Worm (Caenorhabditis elegans) whole organism, young adult: ENCODE data around the gene W08F4.1.

Source experiments
- B0035.1 ChIP-seq: sonication (generic microtip); optimal IDR thresholded peaks from 2 replicates; lab custom pipeline; 2016; ENCODE audit warnings: missing genetic modification characterization, mild to moderate bottlenecking, missing compliant biosample characterization, missing genotype, missing genetic modification reagents
- B0336.3 ChIP-seq: fragments of 200-800 bp; sonication (Bioruptor generic); IDR thresholded peaks from 2 replicates; pipeline ENCODE4 v1.3.6; 2022; ENCODE audit warnings: missing genetic modification characterization, missing compliant biosample characterization
- C06A6.2 ChIP-seq: fragments of 200-800 bp; sonication (Bioruptor generic); conservative IDR thresholded peaks from 2 replicates; pipeline ENCODE4 v1.3.6; 2022; ENCODE audit warnings: missing genetic modification characterization, missing compliant biosample characterization
- D2030.7 ChIP-seq: fragments of 200-800 bp; sonication (Bioruptor generic); IDR thresholded peaks from 2 replicates; pipeline ENCODE4 v1.3.6; 2022; ENCODE audit warnings: missing genetic modification reagents, missing genetic modification characterization, missing compliant biosample characterization
- F22D6.2 ChIP-seq: sonication (generic microtip); optimal IDR thresholded peaks from 2 replicates; lab custom pipeline; 2016; ENCODE audit warnings: mild to moderate bottlenecking, missing genetic modification characterization, missing compliant biosample characterization
- F23B12.7 ChIP-seq: sonication (generic microtip); optimal IDR thresholded peaks from 2 replicates; lab custom pipeline; 2017; ENCODE audit warnings: missing genetic modification characterization, mild to moderate bottlenecking, missing compliant biosample characterization, antibody characterized with exemption, moderate library complexity; ENCODE audit not compliant: insufficient read depth
- F52B5.7 ChIP-seq: sonication (generic microtip); optimal IDR thresholded peaks from 2 replicates; lab custom pipeline; 2016; ENCODE audit warnings: mild to moderate bottlenecking, missing genetic modification characterization, missing compliant biosample characterization
- F57A8.1 ChIP-seq: fragments of 200-800 bp; sonication (Bioruptor generic); optimal IDR thresholded peaks from 2 replicates; lab custom pipeline; 2018; ENCODE audit warnings: mild to moderate bottlenecking, missing genetic modification characterization, moderate library complexity, missing compliant biosample characterization
- K11D2.4 ChIP-seq: fragments of 200-800 bp; sonication (Bioruptor generic); IDR thresholded peaks from 2 replicates; pipeline ENCODE4 v1.3.6; 2022; ENCODE audit warnings: missing genetic modification reagents, missing genetic modification characterization, missing compliant biosample characterization
- K12H6.12 ChIP-seq: fragments of 200-800 bp; sonication (Bioruptor generic); optimal IDR thresholded peaks from 2 replicates; lab custom pipeline; 2018; ENCODE audit warnings: mild to moderate bottlenecking, missing genetic modification characterization, missing compliant biosample characterization
- T26A5.8 ChIP-seq: sonication (generic microtip); optimal IDR thresholded peaks from 2 replicates; lab custom pipeline; 2016; ENCODE audit warnings: missing genetic modification characterization, missing compliant biosample characterization
- Y53G8AR.9 ChIP-seq: fragments of 200-800 bp; sonication (Bioruptor generic); conservative IDR thresholded peaks from 2 replicates; pipeline ENCODE4 v1.3.6; 2022; ENCODE audit warnings: missing genetic modification reagents, missing genetic modification characterization, missing compliant biosample characterization
- athp-1 ChIP-seq: sonication (generic microtip); optimal IDR thresholded peaks from 2 replicates; lab custom pipeline; 2017; ENCODE audit warnings: mild to moderate bottlenecking, missing genetic modification characterization, missing compliant biosample characterization
- bed-1 ChIP-seq: fragments of 200-800 bp; sonication (Bioruptor generic); IDR thresholded peaks from 2 replicates; pipeline ENCODE4 v1.3.6; 2022; ENCODE audit warnings: missing genetic modification reagents, missing genetic modification characterization, missing compliant biosample characterization
- ccch-3 ChIP-seq: fragments of 200-800 bp; sonication (Bioruptor generic); optimal IDR thresholded peaks from 2 replicates; lab custom pipeline; 2018; ENCODE audit warnings: mild to moderate bottlenecking, missing genetic modification characterization, missing compliant biosample characterization
- cebp-2 ChIP-seq: fragments of 200-800 bp; sonication (Bioruptor generic); IDR thresholded peaks from 2 replicates; pipeline ENCODE4 v1.3.6; 2022; ENCODE audit warnings: missing genetic modification characterization, missing compliant biosample characterization
- ceh-27 ChIP-seq: fragments of 200-800 bp; sonication (Bioruptor generic); optimal IDR thresholded peaks from 2 replicates; lab custom pipeline; 2018; ENCODE audit warnings: mild to moderate bottlenecking, missing genetic modification characterization, moderate library complexity, missing compliant biosample characterization
- dpff-1 ChIP-seq: sonication (generic microtip); optimal IDR thresholded peaks from 2 replicates; lab custom pipeline; 2017; ENCODE audit warnings: mild to moderate bottlenecking, missing genetic modification characterization, missing compliant biosample characterization
- dpl-1 ChIP-seq: fragments of 150-350 bp; optimal IDR thresholded peaks from 2 replicates; lab custom pipeline; 2014; ENCODE audit warnings: missing biosample characterization, missing genetic modification reagents, missing genetic modification characterization
- efl-1 ChIP-seq: fragments of 150-350 bp; optimal IDR thresholded peaks from 2 replicates; lab custom pipeline; 2014; ENCODE audit warnings: missing biosample characterization, missing genetic modification reagents, missing genetic modification characterization
- egrh-3 ChIP-seq: fragments of 200-800 bp; sonication (Bioruptor generic); IDR thresholded peaks from 2 replicates; pipeline ENCODE4 v1.3.6; 2022; ENCODE audit warnings: missing genetic modification reagents, missing genetic modification characterization, missing compliant biosample characterization
- hmg-1.2 ChIP-seq: fragments of 200-800 bp; sonication (Bioruptor generic); IDR thresholded peaks from 2 replicates; pipeline ENCODE4 v1.3.6; 2022; ENCODE audit warnings: missing genetic modification reagents, missing genetic modification characterization, missing compliant biosample characterization
- hrde-1 ChIP-seq: sonication (generic microtip); optimal IDR thresholded peaks from 2 replicates; lab custom pipeline; 2016; ENCODE audit warnings: missing genetic modification characterization, mild to moderate bottlenecking, missing compliant biosample characterization, moderate library complexity, missing genotype, missing genetic modification reagents, borderline replicate concordance
- let-607 ChIP-seq, 2 experiments: fragments of 200-800 bp in 1 of 2; sonication (Bioruptor generic) in 1 of 2; sonication (generic microtip) in 1 of 2; optimal IDR thresholded peaks; 2 replicates each; lab custom pipeline; 2016 to 2018; ENCODE audit warnings: mild to moderate bottlenecking in 2 of 2, missing compliant biosample characterization in 2 of 2, missing genetic modification characterization in 2 of 2, moderate library complexity in 2 of 2, missing genotype in 1 of 2
- lin-26 ChIP-seq: fragments of 200-800 bp; sonication (Bioruptor generic); IDR thresholded peaks from 2 replicates; pipeline ENCODE4 v1.3.6; 2022; ENCODE audit warnings: missing genetic modification reagents, missing genetic modification characterization, missing compliant biosample characterization
- lin-40 ChIP-seq: sonication (generic microtip); optimal IDR thresholded peaks from 2 replicates; lab custom pipeline; 2016; ENCODE audit warnings: missing genetic modification characterization, mild to moderate bottlenecking, missing compliant biosample characterization, missing genotype, missing genetic modification reagents
- lin-54 ChIP-seq: fragments of 200-800 bp; sonication (Bioruptor generic); optimal IDR thresholded peaks from 2 replicates; lab custom pipeline; 2018; ENCODE audit warnings: mild to moderate bottlenecking, missing genetic modification characterization, missing compliant biosample characterization
- lir-1 ChIP-seq: fragments of 200-800 bp; sonication (Bioruptor generic); conservative IDR thresholded peaks from 2 replicates; pipeline ENCODE4 v1.3.6; 2022; ENCODE audit warnings: missing genetic modification reagents, missing genetic modification characterization, missing compliant biosample characterization
- lsy-27 ChIP-seq: sonication (generic microtip); optimal IDR thresholded peaks from 2 replicates; lab custom pipeline; 2017; ENCODE audit warnings: missing genetic modification characterization, mild to moderate bottlenecking, missing compliant biosample characterization, antibody characterized with exemption, missing genotype, borderline replicate concordance; ENCODE audit not compliant: insufficient read depth
- mcd-1 ChIP-seq: fragments of 200-800 bp; sonication (Bioruptor generic); IDR thresholded peaks from 2 replicates; pipeline ENCODE4 v1.3.6; 2022; ENCODE audit warnings: missing genetic modification reagents, missing genetic modification characterization, missing compliant biosample characterization
- mxl-1 ChIP-seq: sonication (generic microtip); optimal IDR thresholded peaks from 2 replicates; lab custom pipeline; 2016; ENCODE audit warnings: missing genetic modification characterization, missing compliant biosample characterization
- nfya-2 ChIP-seq: fragments of 200-800 bp; sonication (Bioruptor generic); IDR thresholded peaks from 2 replicates; pipeline ENCODE4 v1.3.6; 2022; ENCODE audit warnings: missing genetic modification reagents, missing genetic modification characterization, missing compliant biosample characterization
- nhr-179 ChIP-seq: sonication (generic microtip); optimal IDR thresholded peaks from 2 replicates; lab custom pipeline; 2016; ENCODE audit warnings: mild to moderate bottlenecking, missing genetic modification characterization, missing compliant biosample characterization
- nhr-80 ChIP-seq: sonication (generic microtip); optimal IDR thresholded peaks from 2 replicates; lab custom pipeline; 2016; ENCODE audit warnings: missing genetic modification characterization, missing compliant biosample characterization
- pbrm-1 ChIP-seq: fragments of 200-800 bp; sonication (Bioruptor generic); IDR thresholded peaks from 2 replicates; pipeline ENCODE4 v1.3.6; 2022; ENCODE audit warnings: missing genetic modification reagents, missing genetic modification characterization, missing compliant biosample characterization
- pha-4 ChIP-seq: fragments of 150-350 bp; sonication (generic microtip); optimal IDR thresholded peaks from 2 replicates; lab custom pipeline; 2014; ENCODE audit warnings: missing biosample characterization, missing genetic modification reagents, missing genetic modification characterization
- rcor-1 ChIP-seq: fragments of 200-800 bp; sonication (Bioruptor generic); IDR thresholded peaks from 2 replicates; pipeline ENCODE4 v1.3.6; 2022; ENCODE audit warnings: missing genetic modification reagents, missing genetic modification characterization, missing compliant biosample characterization
- sdz-38 ChIP-seq: sonication (generic microtip); optimal IDR thresholded peaks from 2 replicates; lab custom pipeline; 2016; ENCODE audit warnings: missing genotype, missing genetic modification characterization, missing compliant biosample characterization
- sea-2 ChIP-seq: fragments of 200-800 bp; sonication (Bioruptor generic); IDR thresholded peaks from 2 replicates; pipeline ENCODE4 v1.3.6; 2022; ENCODE audit warnings: missing genetic modification characterization, missing compliant biosample characterization
- sptf-2 ChIP-seq: fragments of 200-800 bp; sonication (Bioruptor generic); optimal IDR thresholded peaks from 2 replicates; lab custom pipeline; 2018; ENCODE audit warnings: mild to moderate bottlenecking, missing genetic modification characterization, missing compliant biosample characterization
- tlf-1 ChIP-seq: fragments of 200-800 bp; sonication (Bioruptor generic); optimal IDR thresholded peaks from 2 replicates; lab custom pipeline; 2018; ENCODE audit warnings: mild to moderate bottlenecking, missing genetic modification characterization, missing compliant biosample characterization
- unc-130 ChIP-seq: sonication (generic microtip); optimal IDR thresholded peaks from 2 replicates; lab custom pipeline; 2016; ENCODE audit warnings: missing genetic modification reagents, missing genetic modification characterization, missing compliant biosample characterization
- unc-62 ChIP-seq: fragments of 150-350 bp; optimal IDR thresholded peaks from 2 replicates; lab custom pipeline; 2014; ENCODE audit warnings: missing biosample characterization, missing genetic modification reagents, missing genetic modification characterization
- ztf-25 ChIP-seq: fragments of 200-800 bp; sonication (Bioruptor generic); IDR thresholded peaks from 2 replicates; pipeline ENCODE4 v1.3.6; 2022; ENCODE audit warnings: missing genetic modification reagents, missing genetic modification characterization, missing compliant biosample characterization
- ztf-28 ChIP-seq: fragments of 200-800 bp; sonication (Bioruptor generic); IDR thresholded peaks from 2 replicates; pipeline ENCODE4 v1.3.6; 2022; ENCODE audit warnings: missing genetic modification reagents, missing genetic modification characterization, missing compliant biosample characterization

The W08F4.1 gene

ce11 chrII:621141-621540, 27.8 kb downstream of the W08F4.1 start:
- TF ChIP-seq ztf-25 (GFP tag; lab: Robert Waterston, UW) (no peak), lsy-27 (tag; lab: Kevin White, UChicago) (no peak), pha-4 (tag; lab: Kevin White, UChicago) (peak; percentile 68), unc-62 (GFP tag; lab: Kevin White, UChicago) (peak; percentile 24), D2030.7 (GFP tag; lab: Robert Waterston, UW) (no peak), B0035.1 (tag; lab: Kevin White, UChicago) (no peak), mxl-1 (tag; lab: Kevin White, UChicago) (no peak), hmg-1.2 (GFP tag; lab: Robert Waterston, UW) (peak; percentile 73; the same call in 1 of the 2 replicates), sptf-2 (GFP tag; lab: Kevin White, UChicago) (no peak), F57A8.1 (GFP tag; lab: Kevin White, UChicago) (no peak), nhr-80 (tag; lab: Kevin White, UChicago) (peak; percentile 71), cebp-2 (GFP tag; lab: Robert Waterston, UW) (no peak), F22D6.2 (tag; lab: Kevin White, UChicago) (no peak), let-607 (tag; optimal IDR thresholded peaks at IDR 0.05; lab: Kevin White, UChicago) (peak; percentile 49 to 74), lin-26 (GFP tag; lab: Robert Waterston, UW) (no peak), unc-130 (no peak), B0336.3 (GFP tag; lab: Robert Waterston, UW) (no peak), dpff-1 (no peak), C06A6.2 (no peak), F23B12.7 (tag; lab: Kevin White, UChicago) (no peak), pbrm-1 (no peak), efl-1 (GFP tag; lab: Kevin White, UChicago) (no peak), K11D2.4 (GFP tag; lab: Robert Waterston, UW) (no peak)
- TF ChIP-seq, all 124 proteins: peak for 5

- peak; percentile 93 for TF ChIP-seq hmg-1.2 (GFP tag; lab: Robert Waterston, UW)
- TF ChIP-seq unc-62 (GFP tag; lab: Kevin White, UChicago) = no peak
- no peak for TF ChIP-seq sea-2
- no peak for TF ChIP-seq athp-1 (tag; lab: Kevin White, UChicago)
- TF ChIP-seq nhr-80 (tag; lab: Kevin White, UChicago) = peak; percentile 35
- no peak for TF ChIP-seq lir-1 (GFP tag; lab: Robert Waterston, UW)
- TF ChIP-seq Y53G8AR.9 (GFP tag; lab: Robert Waterston, UW) = no peak
- TF ChIP-seq unc-130 = no peak
- TF ChIP-seq ceh-27 = no peak
- TF ChIP-seq ccch-3 (GFP tag; lab: Kevin White, UChicago) = no peak
These were observed 29.2 kb downstream of the W08F4.1 start for ce11 chrII:622478-622877.

ce11 chrII:624443-624842, 31.1 kb downstream of the W08F4.1 start, which contains the start of gene T04B8.5:
T04B8.5 (minus strand) TSS chrII:624543.
- TF ChIP-seq dpl-1 (GFP tag; lab: Kevin White, UChicago) (no peak), unc-62 (GFP tag; lab: Kevin White, UChicago) (no peak), athp-1 (tag; lab: Kevin White, UChicago) (no peak), lin-40 (tag; lab: Kevin White, UChicago) (no peak)

- TF ChIP-seq lin-54 (GFP tag; lab: Kevin White, UChicago) (no peak), nhr-179 (tag; lab: Kevin White, UChicago) (no peak), rcor-1 (GFP tag; lab: Robert Waterston, UW) (no peak), ztf-28 (GFP tag; lab: Robert Waterston, UW) (no peak), egrh-3 (GFP tag; lab: Robert Waterston, UW) (peak; percentile 20; the same call in 1 of the 2 replicates), F52B5.7 (tag; lab: Kevin White, UChicago) (no peak), K12H6.12 (tag; lab: Kevin White, UChicago) (peak; percentile 24), mcd-1 (GFP tag; lab: Robert Waterston, UW) (no peak), nfya-2 (GFP tag; lab: Robert Waterston, UW) (no peak), T26A5.8 (tag; lab: Kevin White, UChicago) (no peak), sdz-38 (tag; lab: Kevin White, UChicago) (no peak), pbrm-1 (no peak), B0336.3 (GFP tag; lab: Robert Waterston, UW) (no peak), bed-1 (no peak), tlf-1 (GFP tag; lab: Kevin White, UChicago) (no peak), hrde-1 (tag; lab: Kevin White, UChicago) (no peak)
These were observed 32.6 kb downstream of the W08F4.1 start for ce11 chrII:625926-626325.
